Fruit fly (Drosophila melanogaster): Measurements from ENCODE around the gene opa.

opa gene

DNA sequence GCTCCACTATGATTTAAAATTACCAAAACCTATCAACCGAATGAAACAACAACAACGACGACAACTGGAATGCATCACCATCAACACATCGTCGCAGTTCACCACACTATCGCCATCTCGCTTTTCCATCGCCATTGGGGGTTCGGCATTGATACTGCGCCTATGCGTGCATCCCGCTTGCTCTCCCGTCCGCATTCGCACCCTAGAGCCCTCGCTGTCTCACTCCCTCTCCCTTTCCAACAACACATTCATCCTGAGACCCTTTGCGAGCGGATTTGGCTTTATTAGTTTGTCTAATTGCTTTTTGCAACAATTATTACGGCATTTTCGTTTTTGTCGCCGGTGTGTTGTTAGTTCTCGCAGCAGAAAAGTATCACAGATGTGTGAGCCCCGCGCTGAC, 17.3 kb upstream of the opa start:
- TF ChIP-seq ey (GFP tag; optimal IDR thresholded peaks at IDR 0.05) (no peak), sv (GFP tag; optimal IDR thresholded peaks at IDR 0.05) (no peak), Dif (GFP tag; optimal IDR thresholded peaks at IDR 0.05; ENCODE audit: partially characterized antibody) (peak; percentile 26), brk (GFP tag; optimal IDR thresholded peaks at IDR 0.05) (no peak)

DNA sequence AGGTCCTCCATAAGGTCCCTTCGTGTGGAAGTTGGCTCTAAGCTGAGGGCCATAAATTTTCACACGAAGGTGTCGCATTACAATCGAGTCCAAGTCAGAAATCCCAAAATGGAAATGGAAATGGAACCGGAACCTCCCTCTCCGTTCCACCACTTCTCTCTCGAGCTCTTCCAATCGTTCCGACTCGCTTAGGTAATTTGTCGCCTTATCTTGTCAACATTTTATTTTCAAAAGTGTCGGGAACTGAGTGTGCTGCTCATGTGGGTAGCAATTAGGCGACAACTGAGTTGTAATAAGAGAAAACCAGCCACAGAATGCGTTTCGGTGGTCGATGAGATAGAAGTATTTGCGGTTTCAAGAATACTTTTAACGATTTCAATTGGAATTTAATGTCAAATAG, 11.9 kb upstream of the opa start:
- TF ChIP-seq usp (GFP tag; optimal IDR thresholded peaks at IDR 0.05) (no peak), lola (GFP tag; optimal IDR thresholded peaks at IDR 0.05) (no peak), dsf (GFP tag; optimal IDR thresholded peaks at IDR 0.05; ENCODE audit: borderline replicate concordance) (no peak)

DNA sequence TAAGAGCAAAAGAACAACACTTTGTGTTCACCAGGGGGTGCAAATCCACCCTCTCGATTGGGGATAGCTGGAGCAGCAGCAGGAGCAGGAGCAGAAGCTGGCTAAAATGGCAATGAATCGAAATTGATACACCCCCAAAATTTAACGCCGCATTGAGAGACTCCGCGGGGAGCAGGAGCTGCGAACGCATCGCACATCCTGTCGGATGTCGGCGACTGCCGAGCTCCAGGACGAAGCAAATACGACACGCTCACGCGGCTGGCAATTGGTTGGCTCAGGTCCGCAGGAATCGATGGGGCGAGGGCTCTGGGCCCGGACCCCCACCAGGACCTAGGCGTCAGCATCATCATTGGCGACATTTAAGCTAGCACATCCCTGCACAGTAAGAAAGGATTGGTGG, 9.7 kb upstream of the opa start:
- TF ChIP-seq N (GFP tag; optimal IDR thresholded peaks at IDR 0.05): no peak
- no peak for TF ChIP-seq br (GFP tag; optimal IDR thresholded peaks at IDR 0.05)
- TF ChIP-seq h (GFP tag; optimal IDR thresholded peaks at IDR 0.05): no peak
- TF ChIP-seq usp (GFP tag; optimal IDR thresholded peaks at IDR 0.05): no peak
- TF ChIP-seq dl (GFP tag; optimal IDR thresholded peaks at IDR 0.05; ENCODE audit: insufficient read depth in 1 of 2, partially characterized antibody in 2 of 2): no peak
- TF ChIP-seq dsf (GFP tag; optimal IDR thresholded peaks at IDR 0.05; ENCODE audit: borderline replicate concordance): no peak
- no peak for TF ChIP-seq Dfd (GFP tag; optimal IDR thresholded peaks at IDR 0.05)
- no peak for TF ChIP-seq Vsx2 (GFP tag; optimal IDR thresholded peaks at IDR 0.05; ENCODE audit: partially characterized antibody)
- TF ChIP-seq Rel (GFP tag; optimal IDR thresholded peaks at IDR 0.05): no peak
- no peak for TF ChIP-seq Rel (tag; optimal IDR thresholded peaks at IDR 0.05)
- no peak for TF ChIP-seq ey (GFP tag; optimal IDR thresholded peaks at IDR 0.05)
- TF ChIP-seq Hnf4 (GFP tag; optimal IDR thresholded peaks at IDR 0.05): no peak
- TF ChIP-seq HLH106 (tag; optimal IDR thresholded peaks at IDR 0.05): no peak
- TF ChIP-seq Hr83 (GFP tag; optimal IDR thresholded peaks at IDR 0.05; ENCODE audit: poor library complexity, severe bottlenecking): no peak
- TF ChIP-seq fru (GFP tag; optimal IDR thresholded peaks at IDR 0.05): no peak
- TF ChIP-seq jim (GFP tag; optimal IDR thresholded peaks at IDR 0.05): no peak
- no peak for TF ChIP-seq rgr (GFP tag; optimal IDR thresholded peaks at IDR 0.05)
- TF ChIP-seq dmrt93B (GFP tag; optimal IDR thresholded peaks at IDR 0.05): no peak

DNA sequence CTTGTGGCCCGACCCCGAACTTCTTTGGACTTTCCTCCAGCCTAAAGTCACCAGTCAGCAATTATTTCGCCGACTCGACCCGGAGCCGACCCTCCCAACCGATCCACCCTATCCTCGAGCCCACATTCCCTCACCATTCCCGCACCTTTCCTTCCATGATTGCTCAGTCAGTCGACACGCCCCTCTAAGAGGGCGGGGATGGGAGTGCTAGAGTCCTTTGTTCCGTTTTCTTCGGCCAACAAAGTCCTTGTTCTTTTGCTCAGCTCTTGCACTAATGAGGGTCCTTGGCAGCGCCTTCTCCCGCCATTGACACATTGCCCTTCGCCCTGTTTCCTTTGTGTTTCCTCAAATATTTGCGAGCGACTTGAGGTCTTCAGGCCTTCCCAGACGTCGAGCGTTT, 7.3 kb upstream of the opa start:
- no peak for TF ChIP-seq br (GFP tag; optimal IDR thresholded peaks at IDR 0.05)
- no peak for TF ChIP-seq HLH106 (tag; optimal IDR thresholded peaks at IDR 0.05)
- TF ChIP-seq jim (GFP tag; optimal IDR thresholded peaks at IDR 0.05): no peak

DNA sequence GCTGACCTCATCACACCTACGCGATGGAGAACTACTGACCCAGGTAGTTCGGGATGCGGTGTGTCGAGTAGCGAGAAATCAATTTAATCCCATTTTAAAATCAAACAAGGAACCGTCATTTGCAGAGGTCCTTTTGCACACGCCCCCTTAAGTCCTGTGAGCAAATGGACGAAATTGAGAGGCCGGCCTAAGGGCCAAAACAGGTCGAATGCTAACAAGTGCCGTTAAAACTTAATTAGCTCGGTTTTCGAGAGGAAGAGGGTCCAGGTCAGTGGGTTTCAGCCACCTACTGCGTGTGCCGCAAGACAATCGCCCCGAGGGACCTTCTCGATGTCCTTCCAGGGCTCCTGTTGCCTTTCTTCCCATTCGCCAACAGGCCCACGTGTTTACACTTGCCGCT, 6.4 kb upstream of the opa start:
- TF ChIP-seq Dif (GFP tag; optimal IDR thresholded peaks at IDR 0.05; ENCODE audit: partially characterized antibody) (no peak), ey (GFP tag; optimal IDR thresholded peaks at IDR 0.05) (no peak), dl (GFP tag; optimal IDR thresholded peaks at IDR 0.05; ENCODE audit: insufficient read depth in 1 of 2, partially characterized antibody in 2 of 2) (no peak), woc (GFP tag; optimal IDR thresholded peaks at IDR 0.05) (no peak)

DNA sequence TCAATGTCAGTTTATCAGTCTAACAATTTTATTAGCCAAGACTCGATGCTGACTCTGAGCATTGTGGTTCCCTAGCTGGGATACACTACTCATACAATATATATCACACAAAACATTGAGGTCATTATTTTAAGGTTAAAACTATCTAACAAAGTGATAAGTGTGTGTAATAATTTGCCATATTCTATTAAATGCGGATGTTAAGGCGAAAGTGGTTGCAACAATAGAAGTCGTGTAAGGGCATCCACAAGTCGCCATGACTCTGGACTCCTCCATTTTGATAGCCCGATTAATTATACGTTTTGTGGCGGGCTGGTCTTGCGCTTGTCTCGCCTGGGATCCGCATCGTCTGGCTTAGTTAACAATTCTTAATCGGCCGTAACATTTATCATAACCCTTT, 5.8 kb upstream of the opa start:
- no peak for TF ChIP-seq CrebA (GFP tag; optimal IDR thresholded peaks at IDR 0.05; ENCODE audit: borderline replicate concordance)
- no peak for TF ChIP-seq sage (GFP tag; optimal IDR thresholded peaks at IDR 0.05)
- TF ChIP-seq tai (GFP tag; optimal IDR thresholded peaks at IDR 0.05): no peak
- no peak for TF ChIP-seq woc (GFP tag; optimal IDR thresholded peaks at IDR 0.05)
- no peak for TF ChIP-seq Hr83 (GFP tag; optimal IDR thresholded peaks at IDR 0.05; ENCODE audit: poor library complexity, severe bottlenecking)
- TF ChIP-seq CG9705 (GFP tag; optimal IDR thresholded peaks at IDR 0.05): no peak
- TF ChIP-seq usp (GFP tag; optimal IDR thresholded peaks at IDR 0.05): no peak
- no peak for TF ChIP-seq dmrt93B (GFP tag; optimal IDR thresholded peaks at IDR 0.05)
- TF ChIP-seq Hnf4 (GFP tag; optimal IDR thresholded peaks at IDR 0.05): no peak
- no peak for TF ChIP-seq fru (GFP tag; optimal IDR thresholded peaks at IDR 0.05)
- TF ChIP-seq CG32264 (GFP tag; optimal IDR thresholded peaks at IDR 0.05): no peak
- TF ChIP-seq N (GFP tag; optimal IDR thresholded peaks at IDR 0.05): no peak
- no peak for TF ChIP-seq ey (GFP tag; optimal IDR thresholded peaks at IDR 0.05)

DNA sequence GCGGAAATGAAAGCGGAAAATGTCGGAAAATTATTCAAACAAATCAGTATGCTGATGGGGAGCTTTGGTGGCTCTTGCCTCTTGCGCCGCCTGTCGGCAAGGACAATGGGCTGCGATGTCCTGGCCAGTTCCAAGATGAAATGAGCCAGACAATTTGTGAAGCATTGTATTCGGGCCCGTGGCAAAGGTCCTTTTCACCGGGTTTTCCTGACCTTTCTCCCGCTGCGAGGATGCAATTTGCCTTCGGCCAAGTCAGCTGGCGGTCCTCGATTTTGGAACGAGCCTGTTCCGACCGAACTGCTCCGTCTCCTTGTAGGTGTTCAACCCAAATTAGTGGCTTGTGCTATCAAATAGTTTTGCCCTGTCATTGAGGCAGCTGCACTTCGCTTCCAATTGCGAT, 5.2 kb upstream of the opa start:
- TF ChIP-seq Dfd (GFP tag; optimal IDR thresholded peaks at IDR 0.05) (no peak), CrebA (GFP tag; optimal IDR thresholded peaks at IDR 0.05; ENCODE audit: borderline replicate concordance) (no peak), Hr83 (GFP tag; optimal IDR thresholded peaks at IDR 0.05; ENCODE audit: poor library complexity, severe bottlenecking) (no peak), brk (GFP tag; optimal IDR thresholded peaks at IDR 0.05) (no peak), rgr (GFP tag; optimal IDR thresholded peaks at IDR 0.05) (no peak), Rel (GFP tag; optimal IDR thresholded peaks at IDR 0.05) (no peak), Rel (tag; optimal IDR thresholded peaks at IDR 0.05) (no peak), usp (GFP tag; optimal IDR thresholded peaks at IDR 0.05) (no peak), dl (GFP tag; optimal IDR thresholded peaks at IDR 0.05; ENCODE audit: insufficient read depth in 1 of 2, partially characterized antibody in 2 of 2) (no peak), Hnf4 (GFP tag; optimal IDR thresholded peaks at IDR 0.05) (no peak), psq (GFP tag; optimal IDR thresholded peaks at IDR 0.05) (no peak), Abd-B (GFP tag; optimal IDR thresholded peaks at IDR 0.05) (no peak), jim (GFP tag; optimal IDR thresholded peaks at IDR 0.05) (no peak), OdsH (GFP tag; optimal IDR thresholded peaks at IDR 0.05) (no peak), N (GFP tag; optimal IDR thresholded peaks at IDR 0.05) (no peak), Sp1 (GFP tag; optimal IDR thresholded peaks at IDR 0.05) (no peak), CG9705 (GFP tag; optimal IDR thresholded peaks at IDR 0.05) (no peak)
